Worm (Caenorhabditis elegans): ENCODE results near the gene C35D10.3.

DNA sequence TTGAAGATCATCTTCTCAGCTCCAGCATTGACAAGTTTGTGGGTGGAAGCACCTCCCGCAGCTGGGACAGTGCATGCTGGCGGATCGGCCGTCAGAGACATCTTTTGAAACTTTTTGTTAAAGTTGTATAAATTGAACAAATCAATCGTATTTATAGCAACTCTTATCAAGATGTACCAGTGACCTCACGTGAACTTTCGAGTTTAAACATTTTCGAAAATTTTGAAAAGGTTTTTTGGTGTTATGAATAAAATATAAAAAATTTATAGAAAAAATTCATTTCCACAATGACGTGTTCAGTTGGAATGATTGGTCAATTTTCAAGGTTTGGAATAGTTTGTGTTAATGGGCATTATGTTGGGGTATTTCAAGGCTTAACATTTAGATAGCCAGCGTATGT, at the start of gene C35D10.3, which contains the start of gene msd-4:
- TF ChIP-seq dpl-1 (GFP tag; optimal IDR thresholded peaks at IDR 0.05) (no peak), Y95B8A.8 (GFP tag; IDR thresholded peaks at IDR 0.05) (no peak), pha-4 (tag; optimal IDR thresholded peaks at IDR 0.05) (no peak), Y56A3A.18 (GFP tag; IDR thresholded peaks at IDR 0.05) (no peak)

Measured in whole organism, young adult.